Worm (Caenorhabditis elegans): ENCODE measurements around the gene T24D5.6.

DNA sequence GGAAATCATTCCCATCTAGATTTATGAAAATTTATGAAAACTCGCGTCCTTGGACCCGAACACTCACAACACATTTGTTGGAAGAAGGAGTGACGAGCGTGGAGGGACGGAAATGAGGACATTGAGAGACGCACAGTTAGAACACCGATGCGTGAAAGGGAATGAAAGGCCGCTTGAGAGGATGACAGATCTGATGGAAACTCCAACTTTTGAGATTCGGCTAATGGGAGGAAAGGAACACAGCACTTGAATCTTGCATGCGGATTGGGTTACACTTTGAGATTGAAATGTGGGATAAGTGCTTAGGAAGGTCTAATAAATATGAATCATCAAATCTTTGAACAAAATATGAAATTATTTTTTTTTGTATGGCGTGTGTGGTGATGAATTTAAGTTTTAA lies 42.4 kb downstream of the T24D5.6 start:
- no peak for TF ChIP-seq aly-2 (tag; optimal IDR thresholded peaks at IDR 0.05)
- no peak for TF ChIP-seq tlp-1 (tag; optimal IDR thresholded peaks at IDR 0.05)
- TF ChIP-seq nhr-77 (tag; optimal IDR thresholded peaks at IDR 0.05): no peak
- no peak for TF ChIP-seq lsy-2 (tag; optimal IDR thresholded peaks at IDR 0.05)
- TF ChIP-seq nhr-12 (tag; optimal IDR thresholded peaks at IDR 0.05): no peak
- TF ChIP-seq dpl-1 (GFP tag; optimal IDR thresholded peaks at IDR 0.05): no peak
- no peak for TF ChIP-seq ces-1 (GFP tag; optimal IDR thresholded peaks at IDR 0.05)
- TF ChIP-seq mdl-1 (tag; optimal IDR thresholded peaks at IDR 0.05): no peak
- no peak for TF ChIP-seq elt-3 (tag; optimal IDR thresholded peaks at IDR 0.05)
- TF ChIP-seq sptf-1 (tag; optimal IDR thresholded peaks at IDR 0.05): no peak
- TF ChIP-seq sup-37 (GFP tag; optimal IDR thresholded peaks at IDR 0.05): no peak
- TF ChIP-seq lin-13 (GFP tag; optimal IDR thresholded peaks at IDR 0.05): no peak
